Worm (Caenorhabditis elegans) whole organism, L1 larva: ENCODE data around the gene ceh-31.
A peak's percentile ranks its signal among the peaks of the same experiment; 100 is the strongest.

Experiments
- C16A3.4 ChIP-seq: fragments of 150-350 bp; optimal IDR thresholded peaks from 2 replicates; lab custom pipeline; 2014; ENCODE audit warnings: missing biosample characterization, missing genetic modification characterization
- C34B4.2 ChIP-seq: sonication (generic microtip); optimal IDR thresholded peaks from 2 replicates; lab custom pipeline; 2017; ENCODE audit warnings: mild to moderate bottlenecking, missing genetic modification characterization, missing compliant biosample characterization
- F16B12.6 ChIP-seq: fragments of 150-350 bp; optimal IDR thresholded peaks from 2 replicates; lab custom pipeline; 2014; ENCODE audit warnings: missing biosample characterization, missing genetic modification characterization
- Y116A8C.19 ChIP-seq: sonication (generic microtip); optimal IDR thresholded peaks from 2 replicates; lab custom pipeline; 2016; ENCODE audit warnings: missing compliant biosample characterization, missing genetic modification characterization, borderline replicate concordance
- alr-1 ChIP-seq: fragments of 200-800 bp; sonication (Bioruptor generic); optimal IDR thresholded peaks from 2 replicates; lab custom pipeline; 2018; ENCODE audit warnings: borderline replicate concordance, mild to moderate bottlenecking, missing genetic modification characterization, missing compliant biosample characterization
- aly-2 ChIP-seq: fragments of 150-350 bp; optimal IDR thresholded peaks from 2 replicates; lab custom pipeline; 2014; ENCODE audit warnings: missing biosample characterization, missing genetic modification characterization
- blmp-1 ChIP-seq: fragments of 150-350 bp; optimal IDR thresholded peaks from 2 replicates; lab custom pipeline; 2014; ENCODE audit warnings: missing biosample characterization, missing genetic modification characterization
- ceh-63 ChIP-seq: fragments of 200-800 bp; sonication (Bioruptor generic); optimal IDR thresholded peaks from 2 replicates; lab custom pipeline; 2018; ENCODE audit warnings: mild to moderate bottlenecking, missing genetic modification characterization, missing compliant biosample characterization
- ceh-90 ChIP-seq: sonication (generic microtip); optimal IDR thresholded peaks from 2 replicates; lab custom pipeline; 2016; ENCODE audit warnings: missing genetic modification characterization, missing compliant biosample characterization
- dpl-1 ChIP-seq, 3 experiments: fragments of 150-350 bp in 2 of 3; sonication (generic microtip) in 1 of 3; optimal IDR thresholded peaks; 2 replicates each; lab custom pipeline; 2014 to 2017; ENCODE audit warnings: missing biosample characterization in 3 of 3, missing genetic modification characterization in 3 of 3, missing genetic modification reagents in 3 of 3
- dsc-1 ChIP-seq: sonication (generic microtip); optimal IDR thresholded peaks from 2 replicates; lab custom pipeline; 2016; ENCODE audit warnings: mild to moderate bottlenecking, missing genetic modification characterization, missing compliant biosample characterization
- efl-1 ChIP-seq, 4 experiments: fragments of 150-350 bp; optimal IDR thresholded peaks in 3 of 4; peaks in 1 of 4; 1 replicate in 1 of 4; 2 replicates in 3 of 4; lab custom pipeline; 2014; ENCODE audit warnings: missing biosample characterization in 2 of 4, missing genetic modification characterization in 2 of 4, missing genetic modification reagents in 2 of 4
- efl-3 ChIP-seq: fragments of 200-800 bp; sonication (Bioruptor generic); optimal IDR thresholded peaks from 2 replicates; lab custom pipeline; 2018; ENCODE audit warnings: mild to moderate bottlenecking, missing genetic modification characterization, missing compliant biosample characterization
- egl-27 ChIP-seq, 2 experiments: fragments of 150-350 bp in 1 of 2; sonication (generic microtip); optimal IDR thresholded peaks; 3 replicates each; lab custom pipeline; 2017 to 2018; ENCODE audit warnings: missing biosample characterization in 2 of 2, missing genetic modification characterization in 2 of 2, missing genetic modification reagents in 2 of 2
- elt-2 ChIP-seq: sonication (generic microtip); optimal IDR thresholded peaks from 2 replicates; lab custom pipeline; 2016; ENCODE audit warnings: missing genetic modification characterization, mild to moderate bottlenecking, inconsistent platforms, missing compliant biosample characterization, missing genetic modification reagents
- elt-3 ChIP-seq, 6 experiments: fragments of 150-350 bp in 1 of 6; sonication (generic microtip); optimal IDR thresholded peaks; 2 replicates each; lab custom pipeline; 2017 to 2018; ENCODE audit warnings: missing biosample characterization in 6 of 6, missing genetic modification characterization in 6 of 6, inconsistent platforms in 1 of 6
- ets-5 ChIP-seq: fragments of 200-800 bp; sonication (Bioruptor generic); IDR thresholded peaks from 2 replicates; pipeline ENCODE4 v1.3.6; 2022; ENCODE audit warnings: missing genetic modification characterization, missing compliant biosample characterization
- fkh-10 ChIP-seq: sonication (generic microtip); optimal IDR thresholded peaks from 2 replicates; lab custom pipeline; 2017; ENCODE audit warnings: missing biosample characterization, missing genetic modification reagents, missing genetic modification characterization
- fkh-4 ChIP-seq: sonication (generic microtip); optimal IDR thresholded peaks from 2 replicates; lab custom pipeline; 2016; ENCODE audit warnings: missing compliant biosample characterization, missing genetic modification characterization, borderline replicate concordance
- fkh-8 ChIP-seq: sonication (generic microtip); optimal IDR thresholded peaks from 2 replicates; lab custom pipeline; 2016; ENCODE audit warnings: mild to moderate bottlenecking, missing genetic modification characterization, missing compliant biosample characterization
- fos-1 ChIP-seq: fragments of 150-350 bp; optimal IDR thresholded peaks from 2 replicates; lab custom pipeline; 2014; ENCODE audit warnings: missing biosample characterization, missing genetic modification characterization
- hpl-2 ChIP-seq: fragments of 150-350 bp; optimal IDR thresholded peaks from 2 replicates; lab custom pipeline; 2014; ENCODE audit warnings: missing biosample characterization, missing genetic modification reagents, missing genetic modification characterization
- irx-1 ChIP-seq: sonication (generic microtip); optimal IDR thresholded peaks from 2 replicates; lab custom pipeline; 2016; ENCODE audit warnings: missing genetic modification characterization, missing compliant biosample characterization
- isw-1 ChIP-seq: fragments of 200-800 bp; sonication (Bioruptor generic); IDR thresholded peaks from 2 replicates; pipeline ENCODE4 v1.3.6; 2022; ENCODE audit warnings: missing genetic modification characterization, missing compliant biosample characterization
- jun-1 ChIP-seq: fragments of 150-350 bp; optimal IDR thresholded peaks from 2 replicates; lab custom pipeline; 2014; ENCODE audit warnings: missing biosample characterization, missing genetic modification reagents, missing genetic modification characterization
- lin-14 ChIP-seq: fragments of 200-800 bp; sonication (Bioruptor generic); optimal IDR thresholded peaks from 2 replicates; lab custom pipeline; 2018; ENCODE audit warnings: mild to moderate bottlenecking, missing genetic modification characterization, moderate library complexity, missing compliant biosample characterization
- lin-15B ChIP-seq: fragments of 150-350 bp; sonication (generic microtip); optimal IDR thresholded peaks from 3 replicates; lab custom pipeline; 2014; ENCODE audit warnings: missing biosample characterization, missing genetic modification characterization
- lin-39 ChIP-seq: fragments of 150-350 bp; optimal IDR thresholded peaks from 2 replicates; lab custom pipeline; 2014; ENCODE audit warnings: missing biosample characterization, missing genetic modification reagents, missing genetic modification characterization
- lir-3 ChIP-seq: sonication (generic microtip); optimal IDR thresholded peaks from 2 replicates; lab custom pipeline; 2016; ENCODE audit warnings: mild to moderate bottlenecking, missing genetic modification characterization, moderate library complexity, missing compliant biosample characterization; ENCODE audit not compliant: poor library complexity
- lsy-2 ChIP-seq, 2 experiments: fragments of 150-350 bp; optimal IDR thresholded peaks; 2 replicates each; lab custom pipeline; 2014; ENCODE audit warnings: missing biosample characterization in 2 of 2, missing genetic modification characterization in 2 of 2
- mdl-1 ChIP-seq, 2 experiments: fragments of 150-350 bp; optimal IDR thresholded peaks; 2 replicates each; lab custom pipeline; 2014 to 2017; ENCODE audit warnings: missing biosample characterization in 2 of 2, missing genetic modification characterization in 2 of 2, inconsistent platforms in 1 of 2
- mef-2 ChIP-seq: fragments of 150-350 bp; optimal IDR thresholded peaks from 2 replicates; lab custom pipeline; 2014; ENCODE audit warnings: missing biosample characterization, missing genetic modification characterization
- mep-1 ChIP-seq: fragments of 150-350 bp; optimal IDR thresholded peaks from 2 replicates; lab custom pipeline; 2014; ENCODE audit warnings: missing biosample characterization, missing genetic modification characterization
- nhr-11 ChIP-seq: fragments of 150-350 bp; optimal IDR thresholded peaks from 2 replicates; lab custom pipeline; 2014; ENCODE audit warnings: missing biosample characterization, missing genetic modification characterization
- nhr-19 ChIP-seq: fragments of 200-800 bp; sonication (Bioruptor generic); conservative IDR thresholded peaks from 2 replicates; pipeline ENCODE4 v1.3.6; 2022; ENCODE audit warnings: missing genetic modification characterization, missing compliant biosample characterization
- nhr-20 ChIP-seq: sonication (generic microtip); optimal IDR thresholded peaks from 2 replicates; lab custom pipeline; 2016; ENCODE audit warnings: mild to moderate bottlenecking, missing genetic modification characterization, missing compliant biosample characterization
- nhr-28 ChIP-seq: fragments of 150-350 bp; optimal IDR thresholded peaks from 2 replicates; lab custom pipeline; 2014; ENCODE audit warnings: missing biosample characterization, missing genetic modification characterization
- nhr-77 ChIP-seq: fragments of 150-350 bp; optimal IDR thresholded peaks from 2 replicates; lab custom pipeline; 2014; ENCODE audit warnings: missing biosample characterization, missing genetic modification characterization
- nhr-84 ChIP-seq: sonication (generic microtip); optimal IDR thresholded peaks from 2 replicates; lab custom pipeline; 2017; ENCODE audit warnings: missing biosample characterization, missing genetic modification characterization
- nhr-85 ChIP-seq: sonication (generic microtip); peaks from one replicate; lab custom pipeline; 2016; ENCODE audit warnings: missing genetic modification characterization, inconsistent platforms, missing compliant biosample characterization
- pag-3 ChIP-seq: sonication (generic microtip); optimal IDR thresholded peaks from 2 replicates; lab custom pipeline; 2017; ENCODE audit warnings: missing genetic modification characterization, mild to moderate bottlenecking, missing compliant biosample characterization, antibody characterized with exemption, borderline replicate concordance; ENCODE audit not compliant: insufficient read depth
- pax-3 ChIP-seq: fragments of 200-800 bp; sonication (Bioruptor generic); optimal IDR thresholded peaks from 2 replicates; lab custom pipeline; 2018; ENCODE audit warnings: mild to moderate bottlenecking, missing genetic modification characterization, moderate library complexity, missing compliant biosample characterization
- skn-1 ChIP-seq: fragments of 150-350 bp; optimal IDR thresholded peaks from 2 replicates; lab custom pipeline; 2014; ENCODE audit warnings: missing biosample characterization, missing genetic modification characterization
- sox-4 ChIP-seq: sonication (generic microtip); optimal IDR thresholded peaks from 2 replicates; lab custom pipeline; 2016; ENCODE audit warnings: missing genetic modification characterization, missing compliant biosample characterization
- sptf-1 ChIP-seq: fragments of 150-350 bp; optimal IDR thresholded peaks from 2 replicates; lab custom pipeline; 2014; ENCODE audit warnings: missing biosample characterization, missing genetic modification characterization
- sup-37 ChIP-seq: fragments of 200-800 bp; sonication (Bioruptor generic); optimal IDR thresholded peaks from 2 replicates; lab custom pipeline; 2018; ENCODE audit warnings: mild to moderate bottlenecking, missing genetic modification characterization, missing compliant biosample characterization
- unc-30 ChIP-seq: sonication (generic microtip); optimal IDR thresholded peaks from 2 replicates; lab custom pipeline; 2017; ENCODE audit warnings: missing biosample characterization, missing genetic modification characterization
- unc-62 ChIP-seq: fragments of 150-350 bp; optimal IDR thresholded peaks from 2 replicates; lab custom pipeline; 2014; ENCODE audit warnings: missing biosample characterization, missing genetic modification reagents, missing genetic modification characterization
- unc-98 ChIP-seq: fragments of 200-800 bp; sonication (Bioruptor generic); IDR thresholded peaks from 2 replicates; pipeline ENCODE4 v1.3.6; 2022; ENCODE audit warnings: missing genetic modification characterization, missing compliant biosample characterization
- vab-15 ChIP-seq: sonication (generic microtip); optimal IDR thresholded peaks from 2 replicates; lab custom pipeline; 2017; ENCODE audit warnings: missing genotype, mild to moderate bottlenecking, missing genetic modification characterization, missing compliant biosample characterization
- xbp-1 ChIP-seq: sonication (generic microtip); optimal IDR thresholded peaks from 2 replicates; lab custom pipeline; 2016; ENCODE audit warnings: missing genetic modification characterization, missing compliant biosample characterization
- zip-4 ChIP-seq: fragments of 200-800 bp; sonication (Bioruptor generic); optimal IDR thresholded peaks from 2 replicates; lab custom pipeline; 2018; ENCODE audit warnings: mild to moderate bottlenecking, missing genetic modification characterization, moderate library complexity, missing compliant biosample characterization
- ztf-11 ChIP-seq, 2 experiments: sonication (generic microtip); optimal IDR thresholded peaks; 2 replicates each; lab custom pipeline; 2016 to 2017; ENCODE audit warnings: missing genetic modification characterization in 2 of 2, missing biosample characterization in 1 of 2, missing compliant biosample characterization in 1 of 2

The ceh-31 gene

ce11 chrX:3111687-3112086, 41.5 kb upstream of the ceh-31 start:
- TF ChIP-seq lsy-2 (tag; optimal IDR thresholded peaks at IDR 0.05; lab: Kevin White, UChicago) = peak; percentile 5 to 7
- TF ChIP-seq nhr-11 (tag; lab: Kevin White, UChicago) = no peak
- no peak for TF ChIP-seq ceh-90 (tag; lab: Kevin White, UChicago)
- TF ChIP-seq hpl-2 (GFP tag; lab: Kevin White, UChicago) = no peak
- TF ChIP-seq vab-15 (tag; lab: Kevin White, UChicago) = no peak
- TF ChIP-seq ets-5 = no peak
- no peak for TF ChIP-seq F16B12.6
- TF ChIP-seq elt-3 (tag; optimal IDR thresholded peaks at IDR 0.05; lab: Kevin White, UChicago) = peak in 1 of 6 experiments; percentile 29
- no peak for TF ChIP-seq fkh-4 (tag; lab: Kevin White, UChicago)
- TF ChIP-seq nhr-28 = no peak
- TF ChIP-seq dsc-1 = no peak
- peak; percentile 80 for TF ChIP-seq aly-2
- no peak for TF ChIP-seq mdl-1 (tag; optimal IDR thresholded peaks at IDR 0.05; lab: Kevin White, UChicago)
- TF ChIP-seq sptf-1 (tag; lab: Kevin White, UChicago) = no peak
- TF ChIP-seq fkh-8 = no peak
- TF ChIP-seq unc-30 = no peak
- TF ChIP-seq jun-1 (tag; lab: Kevin White, UChicago) = no peak
- TF ChIP-seq lin-39 (tag; lab: Kevin White, UChicago) = no peak
- no peak for TF ChIP-seq mep-1 (tag; lab: Kevin White, UChicago)
- peak; percentile 2 for TF ChIP-seq lir-3 (tag; lab: Kevin White, UChicago)
- no peak for TF ChIP-seq unc-98 (GFP tag; lab: Robert Waterston, UW)
- peak in 1 of 2 experiments; percentile 51 for TF ChIP-seq efl-1 (optimal IDR thresholded peaks at IDR 0.05; lab: Kevin White, UChicago)
- TF ChIP-seq efl-1 (GFP tag; optimal IDR thresholded peaks at IDR 0.05 in 1 of 2; lab: Kevin White, UChicago) = no peak
- no peak for TF ChIP-seq nhr-77 (tag; lab: Kevin White, UChicago)
- TF ChIP-seq unc-62 (GFP tag; lab: Kevin White, UChicago) = no peak
- TF ChIP-seq ceh-63 (GFP tag; lab: Kevin White, UChicago) = no peak
- no peak for TF ChIP-seq egl-27 (tag; optimal IDR thresholded peaks at IDR 0.05; lab: Kevin White, UChicago)
- TF ChIP-seq nhr-19 = peak; percentile 45
- TF ChIP-seq Y116A8C.19 (tag; lab: Kevin White, UChicago) = no peak
- no peak for TF ChIP-seq blmp-1
- TF ChIP-seq efl-3 (GFP tag; lab: Kevin White, UChicago) = no peak
- TF ChIP-seq nhr-85 (tag; lab: Kevin White, UChicago) = no peak
- TF ChIP-seq lin-15B (tag; lab: Kevin White, UChicago) = no peak
- peak; percentile 38 for TF ChIP-seq elt-2 (tag; lab: Kevin White, UChicago)
- TF ChIP-seq nhr-20 (tag; lab: Kevin White, UChicago) = peak; percentile 10
- TF ChIP-seq lin-14 (GFP tag; lab: Kevin White, UChicago) = peak; percentile 53
- TF ChIP-seq C16A3.4 = peak; percentile 24
- no peak for TF ChIP-seq alr-1
- TF ChIP-seq xbp-1 = no peak
- TF ChIP-seq irx-1 = no peak
- TF ChIP-seq sox-4 = no peak
- TF ChIP-seq pax-3 = no peak
- no peak for TF ChIP-seq mef-2 (tag; lab: Kevin White, UChicago)
- TF ChIP-seq pag-3 (tag; lab: Kevin White, UChicago) = no peak
- no peak for TF ChIP-seq ztf-11 (tag; optimal IDR thresholded peaks at IDR 0.05; lab: Kevin White, UChicago)
- no peak for TF ChIP-seq isw-1
- TF ChIP-seq fos-1 (tag; lab: Kevin White, UChicago) = peak; percentile 38
- TF ChIP-seq nhr-84 (tag; lab: Kevin White, UChicago) = no peak
- TF ChIP-seq sup-37 (GFP tag; lab: Kevin White, UChicago) = no peak
- no peak for TF ChIP-seq skn-1 (tag; lab: Kevin White, UChicago)
- TF ChIP-seq fkh-10 = no peak
- no peak for TF ChIP-seq zip-4
- TF ChIP-seq C34B4.2 = no peak
- no peak for TF ChIP-seq dpl-1 (GFP tag; optimal IDR thresholded peaks at IDR 0.05; lab: Kevin White, UChicago)
